Worm (Caenorhabditis elegans) whole organism, L4 larva: ENCODE results near the gene idpp-11.

Experiments used
- cey-2 ChIP-seq: sonication (generic microtip); optimal IDR thresholded peaks from 3 replicates; lab custom pipeline; 2017; ENCODE audit warnings: missing genetic modification characterization, mild to moderate bottlenecking, missing compliant biosample characterization, antibody characterized with exemption, borderline replicate concordance; ENCODE audit not compliant: insufficient read depth
- daf-12 ChIP-seq: fragments of 150-350 bp; optimal IDR thresholded peaks from 2 replicates; lab custom pipeline; 2014; ENCODE audit warnings: missing biosample characterization, missing genetic modification reagents, missing genetic modification characterization
- dve-1 ChIP-seq: sonication (generic microtip); optimal IDR thresholded peaks from 2 replicates; lab custom pipeline; 2017; ENCODE audit warnings: antibody characterized with exemption, mild to moderate bottlenecking, missing genetic modification characterization, missing compliant biosample characterization; ENCODE audit not compliant: insufficient read depth
- fkh-10 ChIP-seq: fragments of 150-350 bp; optimal IDR thresholded peaks from 2 replicates; lab custom pipeline; 2014; ENCODE audit warnings: missing biosample characterization, missing genetic modification reagents, missing genetic modification characterization
- mdt-29 ChIP-seq: fragments of 200-800 bp; sonication (Bioruptor generic); IDR thresholded peaks from 2 replicates; pipeline ENCODE4 v1.3.6; 2022; ENCODE audit warnings: missing genetic modification reagents, missing genetic modification characterization, missing compliant biosample characterization
- mxl-2 ChIP-seq: fragments of 200-800 bp; sonication (Bioruptor generic); conservative IDR thresholded peaks from 2 replicates; pipeline ENCODE4 v1.3.6; 2022; ENCODE audit warnings: missing genetic modification reagents, missing genetic modification characterization, missing compliant biosample characterization
- nhr-10 ChIP-seq: fragments of 150-350 bp; optimal IDR thresholded peaks from 2 replicates; lab custom pipeline; 2014; ENCODE audit warnings: missing biosample characterization, missing genetic modification characterization
- nhr-11 ChIP-seq: fragments of 150-350 bp; optimal IDR thresholded peaks from 2 replicates; lab custom pipeline; 2014; ENCODE audit warnings: missing biosample characterization, missing genetic modification characterization
- nhr-25 ChIP-seq: sonication (generic microtip); optimal IDR thresholded peaks from 2 replicates; lab custom pipeline; 2017; ENCODE audit warnings: missing genetic modification characterization, mild to moderate bottlenecking, missing compliant biosample characterization, antibody characterized with exemption, moderate library complexity, borderline replicate concordance; ENCODE audit not compliant: insufficient read depth
- pqm-1 ChIP-seq: sonication (generic microtip); optimal IDR thresholded peaks from 2 replicates; lab custom pipeline; 2017; ENCODE audit warnings: missing biosample characterization, missing genetic modification characterization
- sdz-12 ChIP-seq: fragments of 200-800 bp; sonication (Bioruptor generic); optimal IDR thresholded peaks from 2 replicates; lab custom pipeline; 2018; ENCODE audit warnings: mild to moderate bottlenecking, missing genetic modification characterization, missing compliant biosample characterization
- set-16 ChIP-seq: fragments of 200-800 bp; sonication (Bioruptor generic); IDR thresholded peaks from 2 replicates; pipeline ENCODE4 v1.3.6; 2022; ENCODE audit warnings: missing genetic modification reagents, missing genetic modification characterization, missing compliant biosample characterization
- snpc-4 ChIP-seq: fragments of 150-350 bp; optimal IDR thresholded peaks from 2 replicates; lab custom pipeline; 2014; ENCODE audit warnings: missing biosample characterization, missing genetic modification characterization
- unc-130 ChIP-seq: sonication (generic microtip); optimal IDR thresholded peaks from 2 replicates; lab custom pipeline; 2016; ENCODE audit warnings: missing genetic modification reagents, missing genetic modification characterization, missing compliant biosample characterization

ce11 chrX:7816434-7816974 is 25.8 kb upstream of the idpp-11 start, which contains the start of the genes sek-1 and R03G5.6:
- no peak for TF ChIP-seq dve-1 (tag; lab: Kevin White, UChicago)
- no peak for TF ChIP-seq nhr-25 (tag; lab: Kevin White, UChicago)
- TF ChIP-seq cey-2 (tag; lab: Kevin White, UChicago), result no peak
- no peak for TF ChIP-seq nhr-11 (tag; lab: Kevin White, UChicago)
- no peak for TF ChIP-seq mdt-29 (GFP tag; lab: Robert Waterston, UW)
- no peak for TF ChIP-seq fkh-10
- TF ChIP-seq daf-12, result no peak
- no peak for TF ChIP-seq set-16 (GFP tag; lab: Robert Waterston, UW)
- no peak for TF ChIP-seq unc-130
- TF ChIP-seq mxl-2 (GFP tag; lab: Robert Waterston, UW), result no peak
- TF ChIP-seq sdz-12 (GFP tag; lab: Kevin White, UChicago), result no peak
- TF ChIP-seq snpc-4 (tag; lab: Kevin White, UChicago), result no peak
- no peak for TF ChIP-seq pqm-1 (tag; lab: Kevin White, UChicago)
- TF ChIP-seq nhr-10, result no peak
